Worm (Caenorhabditis elegans) whole organism, mixed stage, embryonic: ENCODE measurements around the gene Y67H2A.2.

Experiments
- M03D4.4 ChIP-seq: sonication (generic microtip); optimal IDR thresholded peaks from 2 replicates; lab custom pipeline; 2017; ENCODE audit warnings: mild to moderate bottlenecking, missing genetic modification characterization, missing compliant biosample characterization
- bed-3 ChIP-seq: fragments of 200-800 bp; sonication (Bioruptor generic); optimal IDR thresholded peaks from 3 replicates; lab custom pipeline; 2018; ENCODE audit warnings: mild to moderate bottlenecking, missing genetic modification characterization, moderate library complexity, missing compliant biosample characterization
- blmp-1 ChIP-seq: fragments of 150-350 bp; optimal IDR thresholded peaks from 2 replicates; lab custom pipeline; 2014; ENCODE audit warnings: missing biosample characterization, missing genetic modification characterization
- ceh-39 ChIP-seq: fragments of 150-350 bp; optimal IDR thresholded peaks from 2 replicates; lab custom pipeline; 2014; ENCODE audit warnings: missing biosample characterization, missing genetic modification characterization
- ceh-43 ChIP-seq: fragments of 200-800 bp; sonication (Bioruptor generic); optimal IDR thresholded peaks from 2 replicates; lab custom pipeline; 2018; ENCODE audit warnings: mild to moderate bottlenecking, missing genetic modification characterization, moderate library complexity, missing compliant biosample characterization
- ceh-83 ChIP-seq: fragments of 200-800 bp; sonication (Bioruptor generic); optimal IDR thresholded peaks from 2 replicates; lab custom pipeline; 2018; ENCODE audit warnings: mild to moderate bottlenecking, missing genetic modification characterization, missing compliant biosample characterization
- ces-1 ChIP-seq: fragments of 150-350 bp; optimal IDR thresholded peaks from 2 replicates; lab custom pipeline; 2014; ENCODE audit warnings: missing biosample characterization, missing genetic modification reagents, missing genetic modification characterization
- cnd-1 ChIP-seq: fragments of 200-800 bp; sonication (Bioruptor generic); optimal IDR thresholded peaks from 2 replicates; lab custom pipeline; 2018; ENCODE audit warnings: mild to moderate bottlenecking, missing genetic modification characterization, missing compliant biosample characterization
- drap-1 ChIP-seq: fragments of 200-800 bp; sonication (Bioruptor generic); optimal IDR thresholded peaks from 3 replicates; lab custom pipeline; 2018; ENCODE audit warnings: mild to moderate bottlenecking, missing genetic modification characterization, missing compliant biosample characterization
- elt-1 ChIP-seq: sonication (generic microtip); optimal IDR thresholded peaks from 2 replicates; lab custom pipeline; 2017; ENCODE audit warnings: missing genetic modification characterization, mild to moderate bottlenecking, missing compliant biosample characterization, antibody characterized with exemption, moderate library complexity, borderline replicate concordance; ENCODE audit not compliant: insufficient read depth
- elt-3 ChIP-seq: fragments of 150-350 bp; optimal IDR thresholded peaks from 2 replicates; lab custom pipeline; 2014; ENCODE audit warnings: missing biosample characterization, missing genetic modification characterization
- flh-1 ChIP-seq: fragments of 200-800 bp; sonication (Bioruptor generic); optimal IDR thresholded peaks from 2 replicates; lab custom pipeline; 2018; ENCODE audit warnings: mild to moderate bottlenecking, missing genetic modification characterization, moderate library complexity, missing compliant biosample characterization
- ham-2 ChIP-seq: fragments of 200-800 bp; sonication (Bioruptor generic); optimal IDR thresholded peaks from 2 replicates; lab custom pipeline; 2018; ENCODE audit warnings: mild to moderate bottlenecking, missing genetic modification characterization, missing compliant biosample characterization
- hlh-1 ChIP-seq: fragments of 150-350 bp; optimal IDR thresholded peaks from 2 replicates; lab custom pipeline; 2014; ENCODE audit warnings: missing biosample characterization, missing genetic modification reagents, missing genetic modification characterization
- lin-13 ChIP-seq: fragments of 150-350 bp; optimal IDR thresholded peaks from 2 replicates; lab custom pipeline; 2014; ENCODE audit warnings: missing biosample characterization, missing genetic modification characterization
- lin-32 ChIP-seq: fragments of 200-800 bp; sonication (Bioruptor generic); optimal IDR thresholded peaks from 2 replicates; lab custom pipeline; 2018; ENCODE audit warnings: mild to moderate bottlenecking, missing genetic modification characterization, missing compliant biosample characterization
- lsy-2 ChIP-seq: fragments of 150-350 bp; optimal IDR thresholded peaks from 2 replicates; lab custom pipeline; 2014; ENCODE audit warnings: missing biosample characterization, missing genetic modification characterization
- mab-5 ChIP-seq: fragments of 150-350 bp; optimal IDR thresholded peaks from 2 replicates; lab custom pipeline; 2014; ENCODE audit warnings: missing biosample characterization, missing genetic modification characterization
- mep-1 ChIP-seq: fragments of 150-350 bp; optimal IDR thresholded peaks from 2 replicates; lab custom pipeline; 2017; ENCODE audit warnings: missing biosample characterization, missing genetic modification reagents, missing genetic modification characterization, inconsistent platforms
- mls-2 ChIP-seq: sonication (generic microtip); optimal IDR thresholded peaks from 2 replicates; lab custom pipeline; 2016; ENCODE audit warnings: mild to moderate bottlenecking, missing genetic modification characterization, moderate library complexity, missing compliant biosample characterization
- nhr-12 ChIP-seq: fragments of 150-350 bp; optimal IDR thresholded peaks from 2 replicates; lab custom pipeline; 2014; ENCODE audit warnings: missing biosample characterization, missing genetic modification characterization
- nhr-2 ChIP-seq: fragments of 150-350 bp; optimal IDR thresholded peaks from 2 replicates; lab custom pipeline; 2014; ENCODE audit warnings: missing biosample characterization, missing genetic modification characterization
- nhr-237 ChIP-seq: fragments of 150-350 bp; optimal IDR thresholded peaks from 2 replicates; lab custom pipeline; 2014; ENCODE audit warnings: missing biosample characterization, missing genetic modification characterization
- nhr-28 ChIP-seq: fragments of 150-350 bp; optimal IDR thresholded peaks from 2 replicates; lab custom pipeline; 2014; ENCODE audit warnings: missing biosample characterization, missing genetic modification characterization
- nhr-76 ChIP-seq: sonication (generic microtip); optimal IDR thresholded peaks from 2 replicates; lab custom pipeline; 2017; ENCODE audit warnings: missing biosample characterization, missing genetic modification characterization
- pha-4 ChIP-seq: fragments of 150-350 bp; optimal IDR thresholded peaks from 2 replicates; lab custom pipeline; 2018; ENCODE audit warnings: missing biosample characterization, missing genetic modification reagents, missing genetic modification characterization
- sem-2 ChIP-seq: fragments of 200-800 bp; sonication (Bioruptor generic); optimal IDR thresholded peaks from 2 replicates; lab custom pipeline; 2018; ENCODE audit warnings: mild to moderate bottlenecking, missing genetic modification characterization, missing compliant biosample characterization
- snpc-4 ChIP-seq: fragments of 150-350 bp; optimal IDR thresholded peaks from 2 replicates; lab custom pipeline; 2014; ENCODE audit warnings: missing biosample characterization, missing genetic modification characterization
- sptf-1 ChIP-seq: sonication (generic microtip); optimal IDR thresholded peaks from 2 replicates; lab custom pipeline; 2017; ENCODE audit warnings: mild to moderate bottlenecking, missing genetic modification characterization, moderate library complexity, missing compliant biosample characterization
- tbx-8 ChIP-seq: fragments of 200-800 bp; sonication (Bioruptor generic); optimal IDR thresholded peaks from 2 replicates; lab custom pipeline; 2018; ENCODE audit warnings: mild to moderate bottlenecking, missing genetic modification characterization, moderate library complexity, missing compliant biosample characterization
- unc-120 ChIP-seq: sonication (generic microtip); optimal IDR thresholded peaks from 2 replicates; lab custom pipeline; 2017; ENCODE audit warnings: missing genetic modification characterization, missing compliant biosample characterization; ENCODE audit not compliant: poor library complexity, severe bottlenecking
- unc-39 ChIP-seq: fragments of 150-350 bp; optimal IDR thresholded peaks from 2 replicates; lab custom pipeline; 2014; ENCODE audit warnings: missing biosample characterization, missing genetic modification characterization
- unc-62 ChIP-seq: fragments of 150-350 bp; optimal IDR thresholded peaks from 2 replicates; lab custom pipeline; 2014; ENCODE audit warnings: missing biosample characterization, missing genetic modification reagents, missing genetic modification characterization
- zip-8 ChIP-seq: fragments of 150-350 bp; optimal IDR thresholded peaks from 2 replicates; lab custom pipeline; 2014; ENCODE audit warnings: missing biosample characterization, missing genetic modification characterization
- ztf-11 ChIP-seq: fragments of 150-350 bp; optimal IDR thresholded peaks from 2 replicates; lab custom pipeline; 2014; ENCODE audit warnings: missing biosample characterization, missing genetic modification characterization

Gene Y67H2A.2

DNA sequence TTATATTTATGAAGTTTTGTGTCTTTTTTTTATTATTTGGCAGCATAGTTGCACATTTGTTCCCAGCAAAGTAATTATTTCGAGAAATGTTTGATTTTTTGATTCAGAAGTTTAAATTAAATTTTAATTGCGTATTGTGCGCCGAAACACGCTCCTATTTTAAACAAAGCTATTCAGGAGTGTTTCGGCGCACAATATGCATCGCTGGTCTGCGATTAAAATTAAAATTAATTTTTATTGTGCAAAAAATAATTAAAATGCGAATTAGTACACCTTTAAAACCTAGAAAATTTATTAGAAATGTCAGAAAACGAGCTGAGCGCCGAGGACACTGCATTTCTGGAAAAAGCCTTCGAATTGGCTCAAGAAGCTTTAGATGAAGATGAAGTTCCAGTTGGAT is 54.2 kb downstream of the Y67H2A.2 start, which contains the start of gene JC8.4:
Gene JC8.4, plus strand, starts transcription at position 301 of the 400 bp plus-strand sequence.
- TF ChIP-seq bed-3 (GFP tag; lab: Kevin White, UChicago) = no peak
- no peak for TF ChIP-seq elt-3 (tag; lab: Kevin White, UChicago)
- TF ChIP-seq ham-2 (GFP tag; lab: Kevin White, UChicago) = no peak
- no peak for TF ChIP-seq lin-32 (GFP tag; lab: Kevin White, UChicago)
- TF ChIP-seq ceh-39 (tag; lab: Kevin White, UChicago) = no peak
- no peak for TF ChIP-seq nhr-76 (tag; lab: Kevin White, UChicago)
- TF ChIP-seq ceh-43 (GFP tag; lab: Kevin White, UChicago) = no peak
- no peak for TF ChIP-seq mep-1 (tag; lab: Kevin White, UChicago)
- no peak for TF ChIP-seq unc-120 (tag; lab: Kevin White, UChicago)
- no peak for TF ChIP-seq nhr-12 (tag; lab: Kevin White, UChicago)
- no peak for TF ChIP-seq ztf-11 (tag; lab: Kevin White, UChicago)
- TF ChIP-seq ces-1 (GFP tag; lab: Kevin White, UChicago) = no peak
- TF ChIP-seq blmp-1 (tag; lab: Kevin White, UChicago) = no peak
- TF ChIP-seq nhr-2 (tag; lab: Kevin White, UChicago) = no peak
- TF ChIP-seq M03D4.4 (tag; lab: Kevin White, UChicago) = no peak
- TF ChIP-seq hlh-1 (tag; lab: Kevin White, UChicago) = no peak

DNA sequence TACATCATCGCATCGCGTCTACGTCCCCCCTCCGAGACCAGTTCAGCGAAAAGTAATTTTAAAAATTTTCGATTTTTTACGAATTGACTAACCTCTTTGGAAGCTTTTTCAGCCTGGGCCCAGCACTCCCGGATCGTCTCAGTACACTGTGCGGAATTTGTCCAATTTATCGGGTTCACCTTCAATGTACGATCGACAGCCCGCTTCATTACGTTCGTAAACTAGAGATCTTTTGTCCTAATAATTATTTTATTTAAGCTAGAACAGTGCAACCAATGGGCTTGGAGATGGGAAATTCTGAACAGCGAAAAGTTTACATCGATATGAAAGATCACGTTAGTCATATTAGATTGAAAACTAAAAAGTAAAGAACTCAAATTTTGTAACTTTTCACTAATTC is 56.3 kb downstream of the Y67H2A.2 start:
- TF ChIP-seq cnd-1 (tag; lab: Kevin White, UChicago) (no peak), ham-2 (GFP tag; lab: Kevin White, UChicago) (no peak), sptf-1 (no peak), ztf-11 (tag; lab: Kevin White, UChicago) (no peak), mep-1 (tag; lab: Kevin White, UChicago) (no peak), unc-120 (tag; lab: Kevin White, UChicago) (no peak), snpc-4 (no peak), nhr-76 (tag; lab: Kevin White, UChicago) (no peak), zip-8 (no peak), nhr-28 (tag; lab: Kevin White, UChicago) (no peak)

DNA sequence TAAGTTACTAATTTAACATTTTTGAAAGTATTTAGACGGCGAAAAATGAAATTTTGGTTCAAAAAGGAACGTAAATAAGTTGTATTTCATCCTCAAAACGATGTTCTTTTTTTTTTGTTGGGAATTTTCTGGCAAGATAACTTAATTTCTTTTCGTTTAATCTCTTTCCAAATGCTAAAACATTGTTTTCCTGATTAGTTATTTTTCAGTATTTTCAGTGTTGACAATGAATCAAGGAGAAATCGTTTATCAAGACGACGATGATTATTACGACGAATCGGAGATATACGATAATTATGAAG is 56.8 kb downstream of the Y67H2A.2 start, which contains the start of gene lin-54:
Gene lin-54, plus strand, starts transcription at position 203 of the 302 bp plus-strand sequence.
- TF ChIP-seq flh-1 (GFP tag; lab: Kevin White, UChicago) (no peak), ces-1 (GFP tag; lab: Kevin White, UChicago) (no peak), unc-39 (tag; lab: Kevin White, UChicago) (no peak), nhr-237 (tag; lab: Kevin White, UChicago) (no peak), ceh-39 (tag; lab: Kevin White, UChicago) (no peak), mep-1 (tag; lab: Kevin White, UChicago) (no peak), nhr-2 (tag; lab: Kevin White, UChicago) (no peak), sem-2 (no peak), mls-2 (tag; lab: Kevin White, UChicago) (no peak), unc-120 (tag; lab: Kevin White, UChicago) (no peak), ceh-83 (GFP tag; lab: Kevin White, UChicago) (no peak), blmp-1 (tag; lab: Kevin White, UChicago) (no peak)

DNA sequence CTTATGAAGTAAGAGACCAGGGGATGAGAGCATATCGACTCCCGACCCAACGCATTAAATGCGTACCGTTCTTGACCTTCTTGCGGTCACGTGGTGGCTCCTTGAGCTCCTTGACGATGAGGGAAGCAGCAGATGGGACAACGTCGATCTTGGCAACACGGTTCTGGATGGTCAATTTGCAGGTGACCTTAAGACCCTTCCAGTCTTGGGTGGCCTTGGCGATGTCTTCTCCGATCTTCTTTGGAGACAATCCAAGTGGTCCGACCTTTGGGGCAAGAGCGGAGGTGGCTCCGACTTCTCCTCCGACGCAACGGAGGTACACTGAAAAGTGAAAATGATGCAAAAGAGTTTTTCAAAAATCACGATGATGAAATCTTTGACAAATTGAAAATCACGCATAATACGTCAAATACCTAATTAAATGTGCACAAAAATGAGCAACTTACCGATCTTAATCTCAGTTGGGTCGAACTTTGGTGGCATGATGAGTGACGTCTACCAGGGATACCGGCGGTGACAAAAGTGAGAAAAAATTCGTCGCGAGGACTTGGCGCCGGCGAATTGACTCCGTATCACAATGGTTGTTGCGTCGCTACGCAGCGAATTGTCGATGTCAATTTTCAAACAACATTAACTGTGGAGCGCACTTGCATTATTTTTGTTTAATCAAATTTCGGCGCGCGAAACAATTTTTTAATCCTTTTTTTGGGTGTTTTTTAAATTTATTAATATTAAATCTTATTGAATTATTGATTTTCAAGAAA is 57.4 kb downstream of the Y67H2A.2 start, which contains the start of gene rpl-12:
Gene rpl-12, minus strand, starts transcription at position 574 of the 764 bp plus-strand sequence.
- peak; percentile 45 for TF ChIP-seq tbx-8 (GFP tag; lab: Kevin White, UChicago)
- peak; percentile 84 for TF ChIP-seq elt-3 (tag; lab: Kevin White, UChicago)
- peak; percentile 75 for TF ChIP-seq unc-39 (tag; lab: Kevin White, UChicago)
- no peak for TF ChIP-seq flh-1 (GFP tag; lab: Kevin White, UChicago)
- TF ChIP-seq lsy-2 (tag; lab: Kevin White, UChicago) = peak; percentile 92
- TF ChIP-seq M03D4.4 (tag; lab: Kevin White, UChicago) = peak; percentile 74
- peak; percentile 75 for TF ChIP-seq unc-120 (tag; lab: Kevin White, UChicago)
- TF ChIP-seq blmp-1 (tag; lab: Kevin White, UChicago) = peak; percentile 52
- TF ChIP-seq hlh-1 (tag; lab: Kevin White, UChicago) = peak; percentile 71
- peak; percentile 80 for TF ChIP-seq drap-1 (GFP tag; lab: Kevin White, UChicago)
- TF ChIP-seq elt-1 = no peak
- peak; percentile 96 for TF ChIP-seq lin-13 (tag; lab: Kevin White, UChicago)
- TF ChIP-seq pha-4 (tag; lab: Kevin White, UChicago) = peak; percentile 99
- peak; percentile 89 for TF ChIP-seq sptf-1
- TF ChIP-seq nhr-237 (tag; lab: Kevin White, UChicago) = peak; percentile 97
- no peak for TF ChIP-seq nhr-28 (tag; lab: Kevin White, UChicago)
- peak; percentile 84 for TF ChIP-seq cnd-1 (tag; lab: Kevin White, UChicago)
- TF ChIP-seq mls-2 (tag; lab: Kevin White, UChicago) = peak; percentile 75
- no peak for TF ChIP-seq nhr-76 (tag; lab: Kevin White, UChicago)
- peak; percentile 75 for TF ChIP-seq nhr-12 (tag; lab: Kevin White, UChicago)
- TF ChIP-seq ceh-43 (GFP tag; lab: Kevin White, UChicago) = peak; percentile 67
- TF ChIP-seq nhr-2 (tag; lab: Kevin White, UChicago) = no peak
- TF ChIP-seq ces-1 (GFP tag; lab: Kevin White, UChicago) = peak; percentile 100
- peak; percentile 99 for TF ChIP-seq mep-1 (tag; lab: Kevin White, UChicago)
- peak; percentile 3 for TF ChIP-seq lin-32 (GFP tag; lab: Kevin White, UChicago)
- peak; percentile 67 for TF ChIP-seq ceh-83 (GFP tag; lab: Kevin White, UChicago)
- TF ChIP-seq ceh-39 (tag; lab: Kevin White, UChicago) = peak; percentile 94
- TF ChIP-seq snpc-4 = no peak
- no peak for TF ChIP-seq bed-3 (GFP tag; lab: Kevin White, UChicago)
- TF ChIP-seq sem-2 = no peak
- peak; percentile 23 for TF ChIP-seq ham-2 (GFP tag; lab: Kevin White, UChicago)
- TF ChIP-seq unc-62 (GFP tag; lab: Kevin White, UChicago) = peak; percentile 94
- TF ChIP-seq zip-8 = peak; percentile 54
- peak; percentile 75 for TF ChIP-seq ztf-11 (tag; lab: Kevin White, UChicago)
- peak; percentile 83 for TF ChIP-seq mab-5 (tag; lab: Kevin White, UChicago)
